Fruit fly (Drosophila melanogaster): Measurements from ENCODE around the gene CG15642.

DNA sequence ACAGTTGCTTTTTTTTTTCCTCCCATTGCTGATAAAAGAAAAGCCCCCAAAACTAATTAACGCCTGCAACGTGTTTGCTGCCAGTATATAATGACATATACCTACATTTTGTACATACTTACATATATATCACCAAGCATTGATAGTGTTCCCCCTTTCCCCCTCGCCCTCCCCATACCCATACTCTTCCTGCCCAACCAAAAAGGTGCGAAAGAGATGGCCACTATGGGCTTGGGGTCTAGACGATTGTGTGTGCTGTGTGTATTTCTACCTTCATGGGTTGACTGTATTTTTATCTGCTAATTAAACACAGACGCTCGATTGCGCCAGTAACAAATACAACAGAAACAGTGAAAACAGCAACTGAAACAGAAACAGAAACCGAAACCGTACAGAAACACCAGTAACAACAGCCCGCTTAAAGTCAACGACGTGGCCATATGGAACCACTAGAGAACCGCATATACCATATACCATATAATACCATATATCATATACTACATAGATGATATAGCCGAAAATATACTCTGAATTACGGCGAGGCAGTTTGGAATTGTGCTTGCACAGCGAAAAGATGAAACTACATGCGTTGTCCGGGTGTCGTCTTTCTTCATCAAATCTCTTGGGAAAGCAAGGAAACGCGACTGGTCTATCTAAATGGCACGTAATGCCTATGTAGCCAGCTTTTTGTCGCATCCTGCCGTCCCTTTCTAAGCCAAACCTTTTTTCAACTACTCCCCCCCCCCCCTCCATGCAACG lies 29.3 kb upstream of the CG15642 start:
- no peak for TF ChIP-seq CG8478 (optimal IDR thresholded peaks at IDR 0.05)
- TF ChIP-seq CTCF (optimal IDR thresholded peaks at IDR 0.05) = no peak

All from S2 (cell line).